Fruit fly (Drosophila melanogaster) whole organism, embryonic: ENCODE data around the gene Tob.

Experiments used
- Antp ChIP-seq: fragments of 200-800 bp; sonication (Bioruptor generic); optimal IDR thresholded peaks from 3 replicates; lab custom pipeline; 2016; ENCODE audit warnings: missing biosample characterization, missing genetic modification characterization
- CG1024 ChIP-seq: fragments of 200-800 bp; sonication (Bioruptor generic); IDR thresholded peaks from 2 replicates; pipeline ENCODE4 v1.3.6; 2022; ENCODE audit warnings: missing biosample characterization, missing genetic modification characterization
- CG10274 ChIP-seq: fragments of 200-800 bp; sonication (Bioruptor generic); optimal IDR thresholded peaks from 3 replicates; lab custom pipeline; 2017; ENCODE audit warnings: missing biosample characterization, mild to moderate bottlenecking, missing genetic modification characterization
- CG10543 ChIP-seq: fragments of 200-800 bp; sonication (Bioruptor generic); optimal IDR thresholded peaks from 3 replicates; lab custom pipeline; 2017; ENCODE audit warnings: missing biosample characterization, mild to moderate bottlenecking, missing genetic modification characterization, moderate library complexity
- CG11504 ChIP-seq: fragments of 200-800 bp; sonication (Bioruptor generic); optimal IDR thresholded peaks from 3 replicates; lab custom pipeline; 2019; ENCODE audit warnings: missing biosample characterization, mild to moderate bottlenecking, missing genetic modification characterization, moderate library complexity
- CG12219 ChIP-seq: fragments of 200-800 bp; sonication (Bioruptor generic); optimal IDR thresholded peaks from 3 replicates; lab custom pipeline; 2018; ENCODE audit warnings: missing biosample characterization, mild to moderate bottlenecking, missing genetic modification characterization
- CG13296 ChIP-seq: fragments of 200-800 bp; sonication (Bioruptor generic); optimal IDR thresholded peaks from 3 replicates; lab custom pipeline; 2018; ENCODE audit warnings: missing biosample characterization, mild to moderate bottlenecking, missing genetic modification characterization
- CG13775 ChIP-seq: fragments of 200-800 bp; sonication (Bioruptor generic); optimal IDR thresholded peaks from 3 replicates; lab custom pipeline; 2017; ENCODE audit warnings: missing biosample characterization, mild to moderate bottlenecking, missing genetic modification characterization
- CG15601 ChIP-seq: fragments of 200-800 bp; sonication (Bioruptor generic); optimal IDR thresholded peaks from 3 replicates; lab custom pipeline; 2019; ENCODE audit warnings: missing biosample characterization, mild to moderate bottlenecking, missing genetic modification characterization, moderate library complexity
- CG2120 ChIP-seq: fragments of 200-800 bp; sonication (Bioruptor generic); optimal IDR thresholded peaks from 3 replicates; lab custom pipeline; 2016; ENCODE audit warnings: missing biosample characterization, missing genetic modification characterization
- CG2199 ChIP-seq: fragments of 200-800 bp; sonication (Bioruptor generic); IDR thresholded peaks from 3 replicates; pipeline ENCODE4 v1.3.6; 2022; ENCODE audit warnings: missing biosample characterization, missing genetic modification characterization
- CG31441 ChIP-seq: fragments of 200-800 bp; sonication (Bioruptor generic); IDR thresholded peaks from 2 replicates; pipeline ENCODE4 v1.3.6; 2022; ENCODE audit warnings: missing biosample characterization, missing genetic modification characterization
- CG3281 ChIP-seq: fragments of 200-800 bp; sonication (Bioruptor generic); optimal IDR thresholded peaks from 3 replicates; lab custom pipeline; 2017; ENCODE audit warnings: missing biosample characterization, mild to moderate bottlenecking, missing genetic modification characterization
- CG6813 ChIP-seq: fragments of 200-800 bp; sonication (Bioruptor generic); optimal IDR thresholded peaks from 2 replicates; lab custom pipeline; 2017; ENCODE audit warnings: missing biosample characterization, missing genetic modification characterization, mild to moderate bottlenecking, moderate library complexity, missing genetic modification reagents
- CG7271 ChIP-seq: fragments of 200-800 bp; sonication (Bioruptor generic); optimal IDR thresholded peaks from 2 replicates; lab custom pipeline; 2018; ENCODE audit warnings: missing biosample characterization, mild to moderate bottlenecking, missing genetic modification characterization, moderate library complexity
- CG8478 ChIP-seq: fragments of >200 bp; optimal IDR thresholded peaks from 2 replicates; lab custom pipeline; 2018
- CG8944 ChIP-seq: fragments of 200-800 bp; sonication (Bioruptor generic); optimal IDR thresholded peaks from 3 replicates; lab custom pipeline; 2016; ENCODE audit warnings: missing biosample characterization, missing genetic modification characterization
- CG9876 ChIP-seq: fragments of 200-800 bp; sonication (Bioruptor generic); optimal IDR thresholded peaks from 2 replicates; lab custom pipeline; 2016; ENCODE audit warnings: missing biosample characterization, missing genetic modification characterization
- CG9932 ChIP-seq: fragments of 200-800 bp; sonication (Bioruptor generic); IDR thresholded peaks from 2 replicates; pipeline ENCODE4 v1.3.6; 2022; ENCODE audit warnings: missing biosample characterization, missing genetic modification characterization
- Dbx ChIP-seq: fragments of 200-800 bp; sonication (Bioruptor generic); IDR thresholded peaks from 3 replicates; pipeline ENCODE4 v1.3.6; 2022; ENCODE audit warnings: missing biosample characterization, missing genetic modification characterization
- E2f2 ChIP-seq: fragments of 200-800 bp; sonication (Bioruptor generic); IDR thresholded peaks from 2 replicates; pipeline ENCODE4 v1.3.6; 2022; ENCODE audit warnings: missing biosample characterization, missing genetic modification characterization
- Fer3 ChIP-seq: fragments of 200-800 bp; sonication (Bioruptor generic); optimal IDR thresholded peaks from 2 replicates; lab custom pipeline; 2018; ENCODE audit warnings: missing biosample characterization, mild to moderate bottlenecking, missing genetic modification characterization, moderate library complexity
- Hand ChIP-seq: fragments of 200-800 bp; sonication (Bioruptor generic); optimal IDR thresholded peaks from 2 replicates; lab custom pipeline; 2017; ENCODE audit warnings: mild to moderate bottlenecking, missing biosample characterization, missing genetic modification reagents, missing genetic modification characterization
- Hr51 ChIP-seq, 2 experiments: fragments of 200-800 bp; sonication (Bioruptor generic); optimal IDR thresholded peaks; 2 replicates in 1 of 2; 3 replicates in 1 of 2; lab custom pipeline; 2016 to 2018; ENCODE audit warnings: missing biosample characterization in 2 of 2, missing genetic modification characterization in 2 of 2, mild to moderate bottlenecking in 1 of 2, moderate library complexity in 1 of 2
- Med ChIP-seq: fragments of 200-800 bp; sonication (Bioruptor generic); peaks from one replicate; lab custom pipeline; 2016; ENCODE audit warnings: missing biosample characterization, missing genetic modification characterization, mild to moderate bottlenecking, inconsistent platforms, moderate library complexity
- Meics ChIP-seq: fragments of 200-800 bp; sonication (Bioruptor generic); optimal IDR thresholded peaks from 2 replicates; lab custom pipeline; 2017; ENCODE audit warnings: missing biosample characterization, mild to moderate bottlenecking, missing genetic modification characterization
- Ravus ChIP-seq: fragments of 200-800 bp; sonication (Bioruptor generic); IDR thresholded peaks from 2 replicates; pipeline ENCODE4 v1.3.6; 2022; ENCODE audit warnings: missing biosample characterization, missing genetic modification characterization
- Spps ChIP-seq: fragments of 200-800 bp; sonication (Bioruptor generic); optimal IDR thresholded peaks from 2 replicates; lab custom pipeline; 2018; ENCODE audit warnings: missing biosample characterization, mild to moderate bottlenecking, missing genetic modification characterization
- Ssrp ChIP-seq: fragments of 200-800 bp; sonication (Bioruptor generic); optimal IDR thresholded peaks from 2 replicates; lab custom pipeline; 2018; ENCODE audit warnings: missing biosample characterization, mild to moderate bottlenecking, missing genetic modification characterization, moderate library complexity
- Usf ChIP-seq: fragments of 200-800 bp; sonication (Bioruptor generic); optimal IDR thresholded peaks from 2 replicates; lab custom pipeline; 2017; ENCODE audit warnings: missing genotype, missing biosample characterization, missing genetic modification characterization
- al ChIP-seq: fragments of 200-800 bp; sonication (Bioruptor generic); IDR thresholded peaks from 2 replicates; pipeline ENCODE4 v1.3.6; 2022; ENCODE audit warnings: missing biosample characterization, missing genetic modification characterization
- bab2 ChIP-seq: fragments of 200-800 bp; sonication (Bioruptor generic); optimal IDR thresholded peaks from 2 replicates; lab custom pipeline; 2016; ENCODE audit warnings: missing biosample characterization, missing genetic modification characterization
- bsh ChIP-seq, 2 experiments: fragments of 200-800 bp; sonication (Bioruptor generic); optimal IDR thresholded peaks; 2 replicates each; lab custom pipeline; 2017 to 2018; ENCODE audit warnings: mild to moderate bottlenecking in 2 of 2, missing biosample characterization in 2 of 2, missing genetic modification characterization in 2 of 2, moderate library complexity in 1 of 2
- caup ChIP-seq: fragments of 200-800 bp; sonication (Bioruptor generic); optimal IDR thresholded peaks from 3 replicates; lab custom pipeline; 2017; ENCODE audit warnings: missing biosample characterization, mild to moderate bottlenecking, missing genetic modification characterization, moderate library complexity; ENCODE audit not compliant: severe bottlenecking
- exex ChIP-seq: fragments of 200-800 bp; sonication (Bioruptor generic); optimal IDR thresholded peaks from 4 replicates; lab custom pipeline; 2018; ENCODE audit warnings: missing biosample characterization, mild to moderate bottlenecking, missing genetic modification characterization, moderate library complexity
- fu2 ChIP-seq: fragments of 200-800 bp; sonication (Bioruptor generic); optimal IDR thresholded peaks from 2 replicates; lab custom pipeline; 2016; ENCODE audit warnings: missing biosample characterization, missing genetic modification characterization
- grn ChIP-seq: fragments of 200-800 bp; sonication (Bioruptor generic); optimal IDR thresholded peaks from 3 replicates; lab custom pipeline; 2017; ENCODE audit warnings: missing biosample characterization, missing genetic modification characterization
- jing ChIP-seq: fragments of 200-800 bp; sonication (Bioruptor generic); optimal IDR thresholded peaks from 2 replicates; lab custom pipeline; 2018; ENCODE audit warnings: missing biosample characterization, mild to moderate bottlenecking, missing genetic modification characterization
- jumu ChIP-seq: fragments of 200-800 bp; sonication (Bioruptor generic); optimal IDR thresholded peaks from 3 replicates; lab custom pipeline; 2016; ENCODE audit warnings: missing biosample characterization, missing genetic modification characterization
- lab ChIP-seq: fragments of 200-800 bp; sonication (Bioruptor generic); optimal IDR thresholded peaks from 3 replicates; lab custom pipeline; 2017; ENCODE audit warnings: missing biosample characterization, missing genetic modification characterization, mild to moderate bottlenecking, moderate library complexity, missing genetic modification reagents
- lbe ChIP-seq: fragments of 200-800 bp; sonication (Bioruptor generic); optimal IDR thresholded peaks from 2 replicates; lab custom pipeline; 2016; ENCODE audit warnings: missing biosample characterization, mild to moderate bottlenecking, missing genetic modification characterization
- lov ChIP-seq, 2 experiments: fragments of 200-800 bp in 1 of 2; fragments of >200 bp in 1 of 2; sonication (Bioruptor generic) in 1 of 2; IDR thresholded peaks in 1 of 2; optimal IDR thresholded peaks in 1 of 2; 2 replicates in 1 of 2; 3 replicates in 1 of 2; pipeline versions ENCODE4 v1.3.6 to Lab custom; 2017 to 2022; ENCODE audit warnings: missing biosample characterization in 1 of 2, missing genetic modification characterization in 1 of 2
- nau ChIP-seq: fragments of 200-800 bp; sonication (Bioruptor generic); optimal IDR thresholded peaks from 3 replicates; lab custom pipeline; 2017; ENCODE audit warnings: missing biosample characterization, mild to moderate bottlenecking, missing genetic modification characterization, missing genetic modification reagents
- peb ChIP-seq: fragments of 200-800 bp; sonication (Bioruptor generic); IDR thresholded peaks from 2 replicates; pipeline ENCODE4 v1.3.6; 2022; ENCODE audit warnings: missing biosample characterization, missing genetic modification characterization
- pum ChIP-seq: fragments of 200-800 bp; sonication (Bioruptor generic); optimal IDR thresholded peaks from 2 replicates; lab custom pipeline; 2016; ENCODE audit warnings: missing biosample characterization, missing genetic modification characterization
- vvl ChIP-seq: fragments of 200-800 bp; sonication (Bioruptor generic); IDR thresholded peaks from 2 replicates; pipeline ENCODE4 v1.3.6; 2022; ENCODE audit warnings: missing biosample characterization, missing genetic modification characterization
- zf30C ChIP-seq: fragments of 200-800 bp; sonication (Bioruptor generic); optimal IDR thresholded peaks from 3 replicates; lab custom pipeline; 2018; ENCODE audit warnings: missing biosample characterization, mild to moderate bottlenecking, missing genetic modification characterization
- zfh2 ChIP-seq: fragments of 200-800 bp; sonication (Bioruptor generic); optimal IDR thresholded peaks from 2 replicates; lab custom pipeline; 2016; ENCODE audit warnings: missing biosample characterization, missing genetic modification characterization

Tob gene

dm6 chrX:16102338-16103218 is 11.3 kb upstream of the Tob start (continued):
- TF ChIP-seq CG8944 (no peak), bab2 (GFP tag; lab: Kevin White, UChicago) (no peak), lov (optimal IDR thresholded peaks at IDR 0.05; lab: Kevin White, UChicago) (no peak), lov (GFP tag; IDR thresholded peaks at IDR 0.05; lab: Robert Waterston, UW) (no peak), Hand (GFP tag; lab: Kevin White, UChicago) (no peak), CG2120 (GFP tag; lab: Kevin White, UChicago) (peak; percentile 64), lbe (GFP tag; lab: Kevin White, UChicago) (peak; percentile 30), CG1024 (GFP tag; lab: Robert Waterston, UW) (no peak), nau (GFP tag; lab: Kevin White, UChicago) (no peak), jumu (no peak), Fer3 (peak; percentile 2), peb (no peak), caup (GFP tag; lab: Kevin White, UChicago) (peak; percentile 2), CG15601 (tag; lab: Kevin White, UChicago) (no peak), Usf (GFP tag; lab: Kevin White, UChicago) (peak; percentile 7), Med (GFP tag; lab: Kevin White, UChicago) (peak; percentile 86), grn (GFP tag; lab: Kevin White, UChicago) (peak; percentile 40), CG9876 (GFP tag; lab: Kevin White, UChicago) (no peak), zfh2 (peak; percentile 38), E2f2 (no peak), CG3281 (GFP tag; lab: Kevin White, UChicago) (peak; percentile 38), Ravus (no peak), CG8478 (lab: Kevin White, UChicago) (no peak), CG10274 (peak; percentile 52), CG13775 (GFP tag; lab: Kevin White, UChicago) (no peak), Dbx (GFP tag; lab: Robert Waterston, UW) (peak; percentile 66; the same call in 1 of the 3 replicates), lab (GFP tag; lab: Kevin White, UChicago) (peak; percentile 45), CG11504 (peak; percentile 52), CG13296 (GFP tag; lab: Kevin White, UChicago) (no peak), CG12219 (GFP tag; lab: Kevin White, UChicago) (no peak), jing (GFP tag; lab: Kevin White, UChicago) (no peak), CG10543 (no peak), Spps (tag; lab: Kevin White, UChicago) (no peak), zf30C (GFP tag; lab: Kevin White, UChicago) (no peak), CG7271 (tag; lab: Kevin White, UChicago) (no peak), Ssrp (tag; lab: Kevin White, UChicago) (no peak), vvl (GFP tag; lab: Robert Waterston, UW) (0 out of 2 replicates have a peak, but pooled peaks have one; percentile 13), exex (tag; lab: Kevin White, UChicago) (peak; percentile 50), CG31441 (GFP tag; lab: Robert Waterston, UW) (no peak), Meics (GFP tag; lab: Kevin White, UChicago) (peak; percentile 63), CG2199 (GFP tag; lab: Robert Waterston, UW) (no peak), al (peak; percentile 21; the same call in 1 of the 2 replicates), bsh (GFP tag; optimal IDR thresholded peaks at IDR 0.05; lab: Kevin White, UChicago) (no peak), CG9932 (GFP tag; lab: Robert Waterston, UW) (peak; percentile 40; the same call in 1 of the 2 replicates), Antp (peak; percentile 25), pum (GFP tag; lab: Kevin White, UChicago) (no peak), Hr51 (GFP tag; optimal IDR thresholded peaks at IDR 0.05; lab: Kevin White, UChicago) (peak in 1 of 2 experiments; percentile 11), CG6813 (GFP tag; lab: Kevin White, UChicago) (no peak), fu2 (GFP tag; lab: Kevin White, UChicago) (peak; percentile 4)
